Worm (Caenorhabditis elegans): ENCODE data around the gene thn-4.

Gene thn-4

ce11 chrV:16861719-16862118 lies 9.6 kb downstream of the thn-4 start, which contains the start of the genes clec-32 and clec-24:
Gene clec-32, minus strand, starts transcription at chrV:16861819.
Gene clec-24, plus strand, starts transcription at chrV:16862012.
- no peak for TF ChIP-seq aly-1 (tag; optimal IDR thresholded peaks at IDR 0.05)
- no peak for TF ChIP-seq B0310.2 (tag; optimal IDR thresholded peaks at IDR 0.05)
- TF ChIP-seq hnd-1 (tag; optimal IDR thresholded peaks at IDR 0.05) = no peak
- TF ChIP-seq flt-1 (GFP tag; IDR thresholded peaks at IDR 0.05) = no peak
- no peak for TF ChIP-seq tbx-11 (GFP tag; IDR thresholded peaks at IDR 0.05)
- TF ChIP-seq pes-1 (GFP tag; IDR thresholded peaks at IDR 0.05) = no peak
- no peak for TF ChIP-seq hmg-4 (GFP tag; optimal IDR thresholded peaks at IDR 0.05)
- TF ChIP-seq sea-1 (GFP tag; conservative IDR thresholded peaks at IDR 0.05) = no peak
- TF ChIP-seq tra-4 (tag; optimal IDR thresholded peaks at IDR 0.05) = no peak
- no peak for TF ChIP-seq F13C5.2 (tag; optimal IDR thresholded peaks at IDR 0.05)
- no peak for TF ChIP-seq ceh-36 (tag; optimal IDR thresholded peaks at IDR 0.05)
- no peak for TF ChIP-seq hmbx-1 (tag; optimal IDR thresholded peaks at IDR 0.05)
- TF ChIP-seq tbx-37 (GFP tag; conservative IDR thresholded peaks at IDR 0.05) = no peak
- no peak for TF ChIP-seq ets-7 (tag; optimal IDR thresholded peaks at IDR 0.05)

DNA sequence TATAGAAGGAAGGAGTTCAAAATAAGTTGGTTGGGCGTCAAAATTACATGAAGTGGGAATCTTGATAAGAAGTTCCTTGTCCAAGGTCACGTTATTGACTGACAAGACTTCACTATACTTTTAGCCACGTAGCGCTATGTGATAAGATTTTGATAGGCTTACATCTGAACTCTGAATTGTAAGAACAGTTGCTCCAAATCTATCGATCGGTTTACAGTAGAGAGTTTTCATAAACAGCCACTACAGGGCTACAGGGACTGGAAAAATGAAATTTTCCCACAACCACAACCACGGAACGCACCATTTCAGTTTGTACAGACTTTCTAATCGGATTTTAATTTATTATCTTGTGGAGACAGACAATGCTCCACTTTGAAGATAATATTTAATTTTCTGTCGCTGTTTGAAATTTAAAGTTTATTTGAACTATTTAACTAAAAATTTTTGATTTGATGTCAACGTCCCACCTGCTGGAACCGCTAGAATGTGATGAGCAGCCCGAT lies 13.3 kb downstream of the thn-4 start, which contains the start of the genes clec-31 and clec-22:
clec-31 (minus strand) TSS at position 101 of the 503 bp plus-strand sequence.
clec-22 (plus strand) TSS at position 453 of the 503 bp plus-strand sequence.
- TF ChIP-seq ama-1 (optimal IDR thresholded peaks at IDR 0.05) (no peak), hnd-1 (tag; optimal IDR thresholded peaks at IDR 0.05) (no peak), ceh-36 (tag; optimal IDR thresholded peaks at IDR 0.05) (no peak), tbx-37 (GFP tag; conservative IDR thresholded peaks at IDR 0.05) (no peak), scrt-1 (GFP tag; IDR thresholded peaks at IDR 0.05) (no peak), pes-1 (GFP tag; IDR thresholded peaks at IDR 0.05) (no peak), sea-1 (GFP tag; conservative IDR thresholded peaks at IDR 0.05) (no peak)

- no peak for TF ChIP-seq ets-7 (tag; optimal IDR thresholded peaks at IDR 0.05)
- no peak for TF ChIP-seq scrt-1 (GFP tag; IDR thresholded peaks at IDR 0.05)
- TF ChIP-seq F13C5.2 (tag; optimal IDR thresholded peaks at IDR 0.05) = no peak
- no peak for TF ChIP-seq hmbx-1 (tag; optimal IDR thresholded peaks at IDR 0.05)
- no peak for TF ChIP-seq pes-1 (GFP tag; IDR thresholded peaks at IDR 0.05)
- no peak for TF ChIP-seq tbx-37 (GFP tag; conservative IDR thresholded peaks at IDR 0.05)
- TF ChIP-seq tbx-11 (GFP tag; IDR thresholded peaks at IDR 0.05) = no peak
- no peak for TF ChIP-seq hmg-4 (GFP tag; optimal IDR thresholded peaks at IDR 0.05)
- no peak for TF ChIP-seq B0310.2 (tag; optimal IDR thresholded peaks at IDR 0.05)
- no peak for TF ChIP-seq flt-1 (GFP tag; IDR thresholded peaks at IDR 0.05)
- no peak for TF ChIP-seq sea-1 (GFP tag; conservative IDR thresholded peaks at IDR 0.05)
- no peak for TF ChIP-seq ceh-13 (GFP tag; optimal IDR thresholded peaks at IDR 0.05)
- TF ChIP-seq aly-1 (tag; optimal IDR thresholded peaks at IDR 0.05) = no peak
- no peak for TF ChIP-seq ama-1 (optimal IDR thresholded peaks at IDR 0.05)
- TF ChIP-seq tra-4 (tag; optimal IDR thresholded peaks at IDR 0.05) = no peak
- no peak for TF ChIP-seq ceh-36 (tag; optimal IDR thresholded peaks at IDR 0.05)
- no peak for TF ChIP-seq hnd-1 (tag; optimal IDR thresholded peaks at IDR 0.05)
Measured at ce11 chrV:16853956-16854683, 17.2 kb downstream of the thn-4 start, which contains the start of the genes clec-35 and clec-27. Gene clec-35, minus strand, starts transcription at chrV:16854056. Gene clec-27, plus strand, starts transcription at chrV:16854633.

ce11 chrV:16852002-16852401 lies 19.3 kb downstream of the thn-4 start, which contains the start of gene clec-37:
Gene clec-37, minus strand, starts transcription at chrV:16852102.
- no peak for TF ChIP-seq sea-1 (GFP tag; conservative IDR thresholded peaks at IDR 0.05)
- TF ChIP-seq hmg-4 (GFP tag; optimal IDR thresholded peaks at IDR 0.05) = no peak
- TF ChIP-seq hnd-1 (tag; optimal IDR thresholded peaks at IDR 0.05) = no peak
- TF ChIP-seq B0310.2 (tag; optimal IDR thresholded peaks at IDR 0.05) = no peak
- TF ChIP-seq flt-1 (GFP tag; IDR thresholded peaks at IDR 0.05) = no peak
- TF ChIP-seq hmbx-1 (tag; optimal IDR thresholded peaks at IDR 0.05) = no peak
- no peak for TF ChIP-seq ets-7 (tag; optimal IDR thresholded peaks at IDR 0.05)
- no peak for TF ChIP-seq ceh-13 (GFP tag; optimal IDR thresholded peaks at IDR 0.05)
- TF ChIP-seq ama-1 (optimal IDR thresholded peaks at IDR 0.05) = no peak
- TF ChIP-seq scrt-1 (GFP tag; IDR thresholded peaks at IDR 0.05) = no peak
- no peak for TF ChIP-seq F13C5.2 (tag; optimal IDR thresholded peaks at IDR 0.05)
- TF ChIP-seq pes-1 (GFP tag; IDR thresholded peaks at IDR 0.05) = no peak

DNA sequence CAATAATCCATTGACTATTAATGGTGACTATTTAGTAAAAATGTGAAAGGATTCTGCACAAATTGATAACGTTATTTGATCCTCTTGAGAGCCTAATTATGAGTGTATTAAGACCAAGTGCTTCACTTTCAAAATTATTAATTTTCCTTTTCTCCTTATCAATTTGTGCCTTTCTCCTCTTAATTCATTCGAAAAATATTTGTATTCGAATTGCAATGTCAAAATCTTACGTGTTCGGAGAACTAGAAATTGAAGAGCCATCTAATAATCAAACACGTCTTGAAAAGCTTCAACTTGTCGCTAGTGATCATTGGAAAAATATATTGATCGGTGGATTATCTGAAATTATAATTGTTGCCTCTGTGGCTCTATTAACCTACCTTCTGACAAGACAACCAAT lies 22.8 kb downstream of the thn-4 start, which contains the start of the genes clec-36 and clec-26:
clec-36 (minus strand) TSS at position 101 of the 400 bp plus-strand sequence.
clec-26 (plus strand) TSS at position 114 of the 400 bp plus-strand sequence.
- no peak for TF ChIP-seq ets-7 (tag; optimal IDR thresholded peaks at IDR 0.05)
- TF ChIP-seq scrt-1 (GFP tag; IDR thresholded peaks at IDR 0.05) = no peak
- no peak for TF ChIP-seq tra-4 (tag; optimal IDR thresholded peaks at IDR 0.05)
- no peak for TF ChIP-seq hmbx-1 (tag; optimal IDR thresholded peaks at IDR 0.05)
- TF ChIP-seq tbx-11 (GFP tag; IDR thresholded peaks at IDR 0.05) = no peak
- no peak for TF ChIP-seq F13C5.2 (tag; optimal IDR thresholded peaks at IDR 0.05)
- TF ChIP-seq sea-1 (GFP tag; conservative IDR thresholded peaks at IDR 0.05) = no peak
- TF ChIP-seq aly-1 (tag; optimal IDR thresholded peaks at IDR 0.05) = no peak
- no peak for TF ChIP-seq pes-1 (GFP tag; IDR thresholded peaks at IDR 0.05)
- no peak for TF ChIP-seq ceh-13 (GFP tag; optimal IDR thresholded peaks at IDR 0.05)
- TF ChIP-seq hmg-4 (GFP tag; optimal IDR thresholded peaks at IDR 0.05) = no peak
- TF ChIP-seq flt-1 (GFP tag; IDR thresholded peaks at IDR 0.05) = no peak

DNA sequence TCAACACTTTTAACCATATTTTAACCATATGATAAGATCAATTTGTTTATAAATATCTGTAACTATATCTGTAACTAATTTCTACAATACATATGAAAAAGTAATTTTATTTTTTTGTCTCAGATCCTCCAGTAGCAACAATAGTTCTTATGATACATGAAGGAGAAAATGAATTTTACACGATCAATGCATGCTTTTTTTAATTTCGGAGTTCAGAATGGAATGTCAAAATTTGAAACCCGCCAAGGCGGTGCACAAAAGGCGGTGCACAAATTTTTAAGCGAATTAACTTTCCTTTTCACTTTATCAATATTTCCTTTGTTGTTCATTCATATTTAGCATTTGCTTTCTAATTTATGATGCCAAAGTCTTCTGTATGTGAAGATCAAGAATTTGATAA lies 28.3 kb downstream of the thn-4 start, which contains the start of gene clec-25:
clec-25 (plus strand) TSS at position 301 of the 400 bp plus-strand sequence.
- TF ChIP-seq ceh-13 (GFP tag; optimal IDR thresholded peaks at IDR 0.05) (no peak), tbx-11 (GFP tag; IDR thresholded peaks at IDR 0.05) (no peak), hmg-4 (GFP tag; optimal IDR thresholded peaks at IDR 0.05) (no peak), hnd-1 (tag; optimal IDR thresholded peaks at IDR 0.05) (no peak), tra-4 (tag; optimal IDR thresholded peaks at IDR 0.05) (no peak), F13C5.2 (tag; optimal IDR thresholded peaks at IDR 0.05) (no peak), pes-1 (GFP tag; IDR thresholded peaks at IDR 0.05) (no peak), ets-7 (tag; optimal IDR thresholded peaks at IDR 0.05) (no peak), aly-1 (tag; optimal IDR thresholded peaks at IDR 0.05) (no peak), B0310.2 (tag; optimal IDR thresholded peaks at IDR 0.05) (no peak), ama-1 (optimal IDR thresholded peaks at IDR 0.05) (no peak), tbx-37 (GFP tag; conservative IDR thresholded peaks at IDR 0.05) (no peak), hmbx-1 (tag; optimal IDR thresholded peaks at IDR 0.05) (no peak), scrt-1 (GFP tag; IDR thresholded peaks at IDR 0.05) (no peak)
